Worm (Caenorhabditis elegans) whole organism, L1 larva: Measurements from ENCODE around the gene VM106R.1.

Experiments
- C04F5.9 ChIP-seq: sonication (generic microtip); optimal IDR thresholded peaks from 2 replicates; lab custom pipeline; 2016; ENCODE audit warnings: missing genetic modification characterization, missing compliant biosample characterization
- C34B4.2 ChIP-seq: sonication (generic microtip); optimal IDR thresholded peaks from 2 replicates; lab custom pipeline; 2017; ENCODE audit warnings: mild to moderate bottlenecking, missing genetic modification characterization, missing compliant biosample characterization
- Y116A8C.19 ChIP-seq: sonication (generic microtip); optimal IDR thresholded peaks from 2 replicates; lab custom pipeline; 2016; ENCODE audit warnings: missing compliant biosample characterization, missing genetic modification characterization, borderline replicate concordance
- aha-1 ChIP-seq: fragments of 150-350 bp; optimal IDR thresholded peaks from 2 replicates; lab custom pipeline; 2014; ENCODE audit warnings: missing biosample characterization, missing genetic modification characterization
- ama-1 ChIP-seq: fragments of 150-350 bp; optimal IDR thresholded peaks from 2 replicates; lab custom pipeline; 2014
- ceh-63 ChIP-seq: fragments of 200-800 bp; sonication (Bioruptor generic); optimal IDR thresholded peaks from 2 replicates; lab custom pipeline; 2018; ENCODE audit warnings: mild to moderate bottlenecking, missing genetic modification characterization, missing compliant biosample characterization
- ceh-82 ChIP-seq, 3 experiments: fragments of 150-350 bp in 1 of 3; sonication (generic microtip) in 2 of 3; optimal IDR thresholded peaks; 2 replicates each; lab custom pipeline; 2014 to 2017; ENCODE audit warnings: missing biosample characterization in 3 of 3, missing genetic modification characterization in 3 of 3
- ceh-88 ChIP-seq: fragments of 200-800 bp; sonication (Bioruptor generic); IDR thresholded peaks from 2 replicates; pipeline ENCODE4 v1.3.6; 2022; ENCODE audit warnings: missing genetic modification characterization, missing compliant biosample characterization
- ces-1 ChIP-seq: fragments of 150-350 bp; optimal IDR thresholded peaks from 2 replicates; lab custom pipeline; 2014; ENCODE audit warnings: missing biosample characterization, missing genetic modification reagents, missing genetic modification characterization
- dsc-1 ChIP-seq: sonication (generic microtip); optimal IDR thresholded peaks from 2 replicates; lab custom pipeline; 2016; ENCODE audit warnings: mild to moderate bottlenecking, missing genetic modification characterization, missing compliant biosample characterization
- efl-3 ChIP-seq: fragments of 200-800 bp; sonication (Bioruptor generic); optimal IDR thresholded peaks from 2 replicates; lab custom pipeline; 2018; ENCODE audit warnings: mild to moderate bottlenecking, missing genetic modification characterization, missing compliant biosample characterization
- egl-13 ChIP-seq: sonication (generic microtip); optimal IDR thresholded peaks from 2 replicates; lab custom pipeline; 2016; ENCODE audit warnings: missing genotype, missing genetic modification reagents, missing genetic modification characterization, missing compliant biosample characterization
- egl-27 ChIP-seq, 2 experiments: fragments of 150-350 bp in 1 of 2; sonication (generic microtip); optimal IDR thresholded peaks; 3 replicates each; lab custom pipeline; 2017 to 2018; ENCODE audit warnings: missing biosample characterization in 2 of 2, missing genetic modification characterization in 2 of 2, missing genetic modification reagents in 2 of 2
- elt-3 ChIP-seq, 6 experiments: fragments of 150-350 bp in 1 of 6; sonication (generic microtip); optimal IDR thresholded peaks; 2 replicates each; lab custom pipeline; 2017 to 2018; ENCODE audit warnings: missing biosample characterization in 6 of 6, missing genetic modification characterization in 6 of 6, inconsistent platforms in 1 of 6
- ets-5 ChIP-seq: fragments of 200-800 bp; sonication (Bioruptor generic); IDR thresholded peaks from 2 replicates; pipeline ENCODE4 v1.3.6; 2022; ENCODE audit warnings: missing genetic modification characterization, missing compliant biosample characterization
- fkh-10 ChIP-seq: sonication (generic microtip); optimal IDR thresholded peaks from 2 replicates; lab custom pipeline; 2017; ENCODE audit warnings: missing biosample characterization, missing genetic modification reagents, missing genetic modification characterization
- fkh-8 ChIP-seq: sonication (generic microtip); optimal IDR thresholded peaks from 2 replicates; lab custom pipeline; 2016; ENCODE audit warnings: mild to moderate bottlenecking, missing genetic modification characterization, missing compliant biosample characterization
- fos-1 ChIP-seq: fragments of 150-350 bp; optimal IDR thresholded peaks from 2 replicates; lab custom pipeline; 2014; ENCODE audit warnings: missing biosample characterization, missing genetic modification characterization
- grh-1 ChIP-seq: fragments of 200-800 bp; sonication (Bioruptor generic); IDR thresholded peaks from 2 replicates; pipeline ENCODE4 v1.3.6; 2022; ENCODE audit warnings: missing genetic modification reagents, missing genetic modification characterization, missing compliant biosample characterization
- irx-1 ChIP-seq: sonication (generic microtip); optimal IDR thresholded peaks from 2 replicates; lab custom pipeline; 2016; ENCODE audit warnings: missing genetic modification characterization, missing compliant biosample characterization
- isw-1 ChIP-seq: fragments of 200-800 bp; sonication (Bioruptor generic); IDR thresholded peaks from 2 replicates; pipeline ENCODE4 v1.3.6; 2022; ENCODE audit warnings: missing genetic modification characterization, missing compliant biosample characterization
- lin-14 ChIP-seq: fragments of 200-800 bp; sonication (Bioruptor generic); optimal IDR thresholded peaks from 2 replicates; lab custom pipeline; 2018; ENCODE audit warnings: mild to moderate bottlenecking, missing genetic modification characterization, moderate library complexity, missing compliant biosample characterization
- lin-39 ChIP-seq: fragments of 150-350 bp; optimal IDR thresholded peaks from 2 replicates; lab custom pipeline; 2014; ENCODE audit warnings: missing biosample characterization, missing genetic modification reagents, missing genetic modification characterization
- lsy-2 ChIP-seq, 2 experiments: fragments of 150-350 bp; optimal IDR thresholded peaks; 2 replicates each; lab custom pipeline; 2014; ENCODE audit warnings: missing biosample characterization in 2 of 2, missing genetic modification characterization in 2 of 2
- mab-9 ChIP-seq: fragments of 200-800 bp; sonication (Bioruptor generic); IDR thresholded peaks from 2 replicates; pipeline ENCODE4 v1.3.6; 2022; ENCODE audit warnings: missing genetic modification reagents, missing genetic modification characterization, missing compliant biosample characterization
- nhr-11 ChIP-seq: fragments of 150-350 bp; optimal IDR thresholded peaks from 2 replicates; lab custom pipeline; 2014; ENCODE audit warnings: missing biosample characterization, missing genetic modification characterization
- nhr-12 ChIP-seq: sonication (generic microtip); optimal IDR thresholded peaks from 2 replicates; lab custom pipeline; 2017; ENCODE audit warnings: missing biosample characterization, missing genetic modification characterization
- nhr-20 ChIP-seq: sonication (generic microtip); optimal IDR thresholded peaks from 2 replicates; lab custom pipeline; 2016; ENCODE audit warnings: mild to moderate bottlenecking, missing genetic modification characterization, missing compliant biosample characterization
- nhr-237 ChIP-seq: fragments of 150-350 bp; optimal IDR thresholded peaks from 2 replicates; lab custom pipeline; 2014; ENCODE audit warnings: missing biosample characterization, missing genetic modification characterization
- nhr-28 ChIP-seq: fragments of 150-350 bp; optimal IDR thresholded peaks from 2 replicates; lab custom pipeline; 2014; ENCODE audit warnings: missing biosample characterization, missing genetic modification characterization
- nhr-76 ChIP-seq: sonication (generic microtip); optimal IDR thresholded peaks from 2 replicates; lab custom pipeline; 2017; ENCODE audit warnings: missing biosample characterization, missing genetic modification characterization
- nhr-84 ChIP-seq: sonication (generic microtip); optimal IDR thresholded peaks from 2 replicates; lab custom pipeline; 2017; ENCODE audit warnings: missing biosample characterization, missing genetic modification characterization
- nhr-85 ChIP-seq: sonication (generic microtip); peaks from one replicate; lab custom pipeline; 2016; ENCODE audit warnings: missing genetic modification characterization, inconsistent platforms, missing compliant biosample characterization
- pag-3 ChIP-seq: sonication (generic microtip); optimal IDR thresholded peaks from 2 replicates; lab custom pipeline; 2017; ENCODE audit warnings: missing genetic modification characterization, mild to moderate bottlenecking, missing compliant biosample characterization, antibody characterized with exemption, borderline replicate concordance; ENCODE audit not compliant: insufficient read depth
- pax-3 ChIP-seq: fragments of 200-800 bp; sonication (Bioruptor generic); optimal IDR thresholded peaks from 2 replicates; lab custom pipeline; 2018; ENCODE audit warnings: mild to moderate bottlenecking, missing genetic modification characterization, moderate library complexity, missing compliant biosample characterization
- skn-1 ChIP-seq: fragments of 150-350 bp; optimal IDR thresholded peaks from 2 replicates; lab custom pipeline; 2014; ENCODE audit warnings: missing biosample characterization, missing genetic modification characterization
- snpc-4 ChIP-seq: fragments of 150-350 bp; optimal IDR thresholded peaks from 2 replicates; lab custom pipeline; 2014; ENCODE audit warnings: missing biosample characterization, missing genetic modification characterization
- snu-23 ChIP-seq: sonication (generic microtip); optimal IDR thresholded peaks from 2 replicates; lab custom pipeline; 2016; ENCODE audit warnings: missing genetic modification characterization, missing compliant biosample characterization
- sox-4 ChIP-seq: sonication (generic microtip); optimal IDR thresholded peaks from 2 replicates; lab custom pipeline; 2016; ENCODE audit warnings: missing genetic modification characterization, missing compliant biosample characterization
- sptf-1 ChIP-seq: fragments of 150-350 bp; optimal IDR thresholded peaks from 2 replicates; lab custom pipeline; 2014; ENCODE audit warnings: missing biosample characterization, missing genetic modification characterization
- sup-37 ChIP-seq: fragments of 200-800 bp; sonication (Bioruptor generic); optimal IDR thresholded peaks from 2 replicates; lab custom pipeline; 2018; ENCODE audit warnings: mild to moderate bottlenecking, missing genetic modification characterization, missing compliant biosample characterization
- swsn-7 ChIP-seq: sonication (generic microtip); optimal IDR thresholded peaks from 2 replicates; lab custom pipeline; 2016; ENCODE audit warnings: missing genetic modification characterization, missing compliant biosample characterization
- tbx-2 ChIP-seq: sonication (generic microtip); optimal IDR thresholded peaks from 2 replicates; lab custom pipeline; 2016; ENCODE audit warnings: missing genetic modification characterization, missing compliant biosample characterization
- tlp-1 ChIP-seq: fragments of 150-350 bp; optimal IDR thresholded peaks from 2 replicates; lab custom pipeline; 2014; ENCODE audit warnings: missing biosample characterization, missing genetic modification characterization
- unc-62 ChIP-seq: fragments of 150-350 bp; optimal IDR thresholded peaks from 2 replicates; lab custom pipeline; 2014; ENCODE audit warnings: missing biosample characterization, missing genetic modification reagents, missing genetic modification characterization
- unc-86 ChIP-seq: sonication (generic microtip); optimal IDR thresholded peaks from 2 replicates; lab custom pipeline; 2016; ENCODE audit warnings: missing genetic modification characterization, missing compliant biosample characterization
- xbp-1 ChIP-seq: sonication (generic microtip); optimal IDR thresholded peaks from 2 replicates; lab custom pipeline; 2016; ENCODE audit warnings: missing genetic modification characterization, missing compliant biosample characterization
- zip-4 ChIP-seq: fragments of 200-800 bp; sonication (Bioruptor generic); optimal IDR thresholded peaks from 2 replicates; lab custom pipeline; 2018; ENCODE audit warnings: mild to moderate bottlenecking, missing genetic modification characterization, moderate library complexity, missing compliant biosample characterization
- ztf-11 ChIP-seq, 2 experiments: sonication (generic microtip); optimal IDR thresholded peaks; 2 replicates each; lab custom pipeline; 2016 to 2017; ENCODE audit warnings: missing genetic modification characterization in 2 of 2, missing biosample characterization in 1 of 2, missing compliant biosample characterization in 1 of 2

Gene VM106R.1

ce11 chrII:10847057-10847456 is 18.1 kb upstream of the VM106R.1 start:
- TF ChIP-seq snpc-4 (tag; lab: Kevin White, UChicago) (peak; percentile 63), sptf-1 (tag; lab: Kevin White, UChicago) (no peak), dsc-1 (tag; lab: Kevin White, UChicago) (no peak)

- TF ChIP-seq zip-4 (GFP tag; lab: Kevin White, UChicago) (no peak), ceh-82 (tag; optimal IDR thresholded peaks at IDR 0.05; lab: Kevin White, UChicago) (no peak), ceh-63 (GFP tag; lab: Kevin White, UChicago) (no peak), elt-3 (tag; optimal IDR thresholded peaks at IDR 0.05; lab: Kevin White, UChicago) (no peak), dsc-1 (tag; lab: Kevin White, UChicago) (no peak), ets-5 (no peak), sox-4 (tag; lab: Kevin White, UChicago) (no peak)
Observed at ce11 chrII:10843527-10843926, 14.5 kb upstream of the VM106R.1 start, which contains the start of gene M106.8. Gene M106.8, minus strand, starts transcription at chrII:10843627.

DNA sequence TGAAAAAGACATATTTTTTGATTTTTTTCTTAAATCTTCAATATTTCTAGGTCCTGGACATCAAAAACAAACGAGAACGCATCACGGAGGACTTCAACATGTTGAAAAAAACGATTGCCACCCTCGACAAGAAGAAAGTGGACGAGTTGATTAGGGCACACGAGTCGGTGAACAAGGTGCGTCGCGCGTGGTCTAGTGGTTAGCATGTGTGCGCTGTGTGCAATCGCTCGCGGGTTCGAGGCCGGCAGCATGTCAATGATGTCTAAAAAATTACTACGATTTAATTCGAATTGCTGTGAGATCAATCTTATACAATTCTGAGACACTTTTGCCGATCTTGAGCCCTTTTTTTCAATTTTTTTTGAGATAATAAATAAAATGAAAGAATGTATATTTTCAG is 11.1 kb upstream of the VM106R.1 start:
- TF ChIP-seq tlp-1 (no peak), unc-62 (GFP tag; lab: Kevin White, UChicago) (no peak), nhr-20 (tag; lab: Kevin White, UChicago) (peak; percentile 88), ceh-88 (GFP tag; lab: Robert Waterston, UW) (peak; percentile 59; the same call in 1 of the 2 replicates), nhr-85 (tag; lab: Kevin White, UChicago) (peak; percentile 82), zip-4 (GFP tag; lab: Kevin White, UChicago) (peak; percentile 52), tbx-2 (tag; lab: Kevin White, UChicago) (peak; percentile 84), aha-1 (tag; lab: Kevin White, UChicago) (no peak), irx-1 (tag; lab: Kevin White, UChicago) (peak; percentile 77), C34B4.2 (tag; lab: Kevin White, UChicago) (no peak), fos-1 (tag; lab: Kevin White, UChicago) (peak; percentile 82), ces-1 (GFP tag; lab: Kevin White, UChicago) (no peak), fkh-8 (tag; lab: Kevin White, UChicago) (peak; percentile 82), elt-3 (tag; optimal IDR thresholded peaks at IDR 0.05; lab: Kevin White, UChicago) (peak in 4 of 6 experiments; percentile 55 to 83 (median 64)), isw-1 (GFP tag; lab: Robert Waterston, UW) (peak; percentile 39), nhr-237 (tag; lab: Kevin White, UChicago) (peak; percentile 23), swsn-7 (peak; percentile 86), efl-3 (GFP tag; lab: Kevin White, UChicago) (no peak), nhr-11 (tag; lab: Kevin White, UChicago) (no peak), nhr-84 (no peak), egl-27 (tag; optimal IDR thresholded peaks at IDR 0.05; lab: Kevin White, UChicago) (peak in 1 of 2 experiments; percentile 54), fkh-10 (GFP tag; lab: Kevin White, UChicago) (peak; percentile 78), xbp-1 (tag; lab: Kevin White, UChicago) (peak; percentile 72), pag-3 (tag; lab: Kevin White, UChicago) (no peak), nhr-76 (tag; lab: Kevin White, UChicago) (peak; percentile 20), sup-37 (no peak), unc-86 (tag; lab: Kevin White, UChicago) (peak; percentile 62), lin-39 (tag; lab: Kevin White, UChicago) (no peak), Y116A8C.19 (tag; lab: Kevin White, UChicago) (no peak), nhr-12 (tag; lab: Kevin White, UChicago) (no peak), grh-1 (peak; percentile 46), snpc-4 (tag; lab: Kevin White, UChicago) (peak; percentile 39), ztf-11 (tag; optimal IDR thresholded peaks at IDR 0.05; lab: Kevin White, UChicago) (peak in 1 of 2 experiments; percentile 19), skn-1 (tag; lab: Kevin White, UChicago) (peak; percentile 74), snu-23 (GFP tag; lab: Kevin White, UChicago) (peak; percentile 93), sox-4 (tag; lab: Kevin White, UChicago) (peak; percentile 66), C04F5.9 (tag; lab: Kevin White, UChicago) (peak; percentile 85), mab-9 (GFP tag; lab: Robert Waterston, UW) (peak; percentile 53; the same call in 1 of the 2 replicates), lin-14 (GFP tag; lab: Kevin White, UChicago) (peak; percentile 85), egl-13 (peak; percentile 63), pax-3 (peak; percentile 35), nhr-28 (tag; lab: Kevin White, UChicago) (no peak), ama-1 (no peak), lsy-2 (tag; optimal IDR thresholded peaks at IDR 0.05; lab: Kevin White, UChicago) (peak; percentile 77 to 79)
